Comparison of ENCODE assay signal across 5 worm cellular contexts in genomic region chrII:1576772-1577171, ce11.
A peak's percentile ranks its signal among the peaks of the same experiment; 100 is the strongest.
TF ChIP-seq lines count a peak whose summit lies in the region.

No protein-coding gene starts in this region.

TF ChIP-seq in whole organism, L1 larva, 84 proteins besides CTCF, POLR2A, EP300 and RAD21:
- peak; percentile 73 for TF ChIP-seq elt-2 (tag; optimal IDR thresholded peaks at IDR 0.05; lab: Kevin White, UChicago)
- peak in 1 of 2 experiments; percentile 29 for TF ChIP-seq lin-35 (GFP tag; optimal IDR thresholded peaks at IDR 0.05; lab: Kevin White, UChicago)
- no peak for TF ChIP-seq sptf-1 (tag; optimal IDR thresholded peaks at IDR 0.05; lab: Kevin White, UChicago)
- peak; percentile 12 for TF ChIP-seq jun-1 (tag; optimal IDR thresholded peaks at IDR 0.05; lab: Kevin White, UChicago)
- TF ChIP-seq efl-1 (optimal IDR thresholded peaks at IDR 0.05; lab: Kevin White, UChicago): no peak
- peak in 1 of 2 experiments; percentile 16 for TF ChIP-seq efl-1 (GFP tag; optimal IDR thresholded peaks at IDR 0.05 in 1 of 2; lab: Kevin White, UChicago)

TF ChIP-seq in whole organism, L2 larva, 48 proteins besides CTCF, POLR2A, EP300 and RAD21:
- TF ChIP-seq fos-1 (tag; optimal IDR thresholded peaks at IDR 0.05; lab: Kevin White, UChicago): peak; percentile 82
- no peak for TF ChIP-seq blmp-1 (tag; optimal IDR thresholded peaks at IDR 0.05; lab: Kevin White, UChicago; ENCODE audit: insufficient read depth)
- no peak for TF ChIP-seq F13H6.1 (tag; optimal IDR thresholded peaks at IDR 0.05; lab: Kevin White, UChicago)

TF ChIP-seq in whole organism, L3 larva, 47 proteins besides CTCF, POLR2A, EP300 and RAD21:
- no peak for TF ChIP-seq nhr-237 (tag; optimal IDR thresholded peaks at IDR 0.05; lab: Kevin White, UChicago)
- no peak for TF ChIP-seq daf-12 (tag; optimal IDR thresholded peaks at IDR 0.05; lab: Kevin White, UChicago)
- peak; percentile 68 for TF ChIP-seq pqm-1 (tag; optimal IDR thresholded peaks at IDR 0.05; lab: Kevin White, UChicago)
- TF ChIP-seq nhr-67 (tag; optimal IDR thresholded peaks at IDR 0.05; lab: Kevin White, UChicago): no peak
- no peak for TF ChIP-seq hmg-11 (tag; optimal IDR thresholded peaks at IDR 0.05; lab: Kevin White, UChicago)
- TF ChIP-seq aly-2 (tag; optimal IDR thresholded peaks at IDR 0.05; lab: Kevin White, UChicago): no peak
- TF ChIP-seq sea-2 (GFP tag; optimal IDR thresholded peaks at IDR 0.05; lab: Kevin White, UChicago): no peak
- peak; percentile 82 for TF ChIP-seq elt-2 (tag; optimal IDR thresholded peaks at IDR 0.05; lab: Kevin White, UChicago)
- peak; percentile 21 for TF ChIP-seq jun-1 (tag; optimal IDR thresholded peaks at IDR 0.05; lab: Kevin White, UChicago)

TF ChIP-seq in whole organism, L4 larva, 104 proteins besides CTCF, POLR2A, EP300 and RAD21:
- TF ChIP-seq dmd-6 (GFP tag; IDR thresholded peaks at IDR 0.05; lab: Robert Waterston, UW) (peak; percentile 79), pqm-1 (tag; optimal IDR thresholded peaks at IDR 0.05; lab: Kevin White, UChicago) (peak; percentile 92), lim-7 (GFP tag; IDR thresholded peaks at IDR 0.05; lab: Robert Waterston, UW) (no peak), hlh-11 (tag; optimal IDR thresholded peaks at IDR 0.05; lab: Kevin White, UChicago) (peak; percentile 30), nhr-28 (tag; optimal IDR thresholded peaks at IDR 0.05; lab: Kevin White, UChicago) (peak; percentile 70)

TF ChIP-seq in whole organism, young adult, 124 proteins besides CTCF, POLR2A, EP300 and RAD21:
- TF ChIP-seq D2030.7 (GFP tag; IDR thresholded peaks at IDR 0.05; lab: Robert Waterston, UW) (no peak), nhr-80 (tag; optimal IDR thresholded peaks at IDR 0.05; lab: Kevin White, UChicago) (peak; percentile 72), dox-1 (GFP tag; IDR thresholded peaks at IDR 0.05; lab: Robert Waterston, UW) (peak; percentile 38; the same call in 1 of the 2 replicates)
